Fruit fly (Drosophila melanogaster): ENCODE measurements around the gene yata.

yata gene

DNA sequence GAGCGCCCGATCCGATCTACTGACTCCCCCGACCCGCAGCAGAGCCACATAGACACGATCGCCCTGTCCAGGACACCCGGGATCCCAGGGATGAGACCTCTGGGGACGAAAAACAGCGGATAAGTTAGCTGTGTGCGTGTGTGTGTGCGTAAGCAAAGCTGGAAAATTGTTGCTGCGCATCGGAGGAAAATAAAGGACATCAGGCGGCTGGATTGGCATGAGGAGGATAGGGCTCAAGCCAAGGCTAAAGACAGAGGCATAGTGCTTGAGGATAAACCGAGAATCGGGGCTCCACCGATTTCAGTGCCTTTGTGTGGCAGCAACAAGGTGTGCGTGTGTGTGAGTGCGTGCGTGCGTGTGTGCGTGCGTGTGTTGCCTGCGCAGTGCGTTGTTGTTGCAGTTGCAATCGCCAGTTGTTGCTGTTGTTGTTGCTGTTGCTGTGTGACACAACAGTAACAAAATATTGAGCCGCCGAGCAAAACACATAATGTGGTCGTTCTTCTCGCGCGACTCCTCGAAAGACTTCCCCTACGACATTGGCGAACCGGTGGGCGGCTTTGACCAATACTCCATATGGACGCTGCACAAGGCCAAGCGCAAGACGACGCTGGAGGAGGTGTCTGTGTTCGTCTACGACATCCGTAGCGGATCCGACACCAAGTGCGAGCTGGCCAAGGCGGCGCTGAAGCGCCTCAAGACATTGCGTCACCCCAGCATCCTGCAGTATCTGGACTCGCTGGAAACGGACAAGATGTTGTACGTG, 466 bp downstream of the yata start (continued):
- TF ChIP-seq dmrt99B (tag; optimal IDR thresholded peaks at IDR 0.05) (no peak), CG14860 (GFP tag; IDR thresholded peaks at IDR 0.05; ENCODE audit: partially characterized antibody) (0 out of 3 replicates have a peak, but pooled peaks have one; percentile 5), Asciz (GFP tag; optimal IDR thresholded peaks at IDR 0.05) (no peak), nerfin-2 (GFP tag; IDR thresholded peaks at IDR 0.05; ENCODE audit: partially characterized antibody) (0 out of 2 replicates have a peak, but pooled peaks have one; percentile 34), CG4820 (GFP tag; optimal IDR thresholded peaks at IDR 0.05) (no peak), CG11695 (GFP tag; IDR thresholded peaks at IDR 0.05) (no peak), Trl (optimal IDR thresholded peaks at IDR 0.05) (no peak), Trl (GFP tag; optimal IDR thresholded peaks at IDR 0.05) (no peak), CG10543 (GFP tag; optimal IDR thresholded peaks at IDR 0.05) (no peak), ato (GFP tag; IDR thresholded peaks at IDR 0.05; ENCODE audit: partially characterized antibody) (no peak), Scr (GFP tag; IDR thresholded peaks at IDR 0.05; ENCODE audit: partially characterized antibody) (peak; percentile 50; the same call in 1 of the 2 replicates), CG5953 (GFP tag; IDR thresholded peaks at IDR 0.05) (no peak), unc-4 (GFP tag; IDR thresholded peaks at IDR 0.05; ENCODE audit: partially characterized antibody) (0 out of 2 replicates have a peak, but pooled peaks have one; percentile 23), CG1529 (GFP tag; optimal IDR thresholded peaks at IDR 0.05) (no peak), CG4328 (GFP tag; optimal IDR thresholded peaks at IDR 0.05) (no peak), NC2β (GFP tag; optimal IDR thresholded peaks at IDR 0.05) (no peak), CG1832 (GFP tag; optimal IDR thresholded peaks at IDR 0.05) (no peak), Aef1 (GFP tag; IDR thresholded peaks at IDR 0.05) (peak; percentile 16; the same call in 1 of the 3 replicates), CG11696 (GFP tag; IDR thresholded peaks at IDR 0.05) (no peak), CG11560 (tag; IDR thresholded peaks at IDR 0.05) (no peak), tap (tag; optimal IDR thresholded peaks at IDR 0.05) (no peak), CrebB (tag; optimal IDR thresholded peaks at IDR 0.05) (no peak), Blimp-1 (GFP tag; optimal IDR thresholded peaks at IDR 0.05) (no peak)

DNA sequence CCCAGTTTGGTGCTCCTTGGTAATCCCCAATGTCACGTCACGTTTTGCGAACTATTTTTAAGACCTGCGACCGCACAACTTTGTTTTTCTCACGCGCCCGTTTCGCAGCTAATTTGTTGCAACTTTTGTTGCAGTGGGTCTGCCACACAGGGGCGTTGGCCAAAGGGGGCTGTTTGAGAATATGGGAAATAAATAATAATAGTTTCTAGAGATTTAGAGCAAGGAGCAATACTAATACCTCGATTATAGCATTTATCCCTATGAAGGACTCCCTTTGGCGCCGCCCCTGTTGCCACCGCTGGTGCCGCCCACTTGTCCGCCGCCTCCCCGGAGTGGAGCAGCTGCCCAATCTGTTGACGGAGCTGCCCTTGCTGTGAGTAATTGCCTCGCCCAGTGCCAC, 6.2 kb downstream of the yata start:
- TF ChIP-seq CG9817 (tag; optimal IDR thresholded peaks at IDR 0.05) (peak; percentile 32), pfk (GFP tag; optimal IDR thresholded peaks at IDR 0.05) (no peak), CG14050 (GFP tag; IDR thresholded peaks at IDR 0.05) (peak; percentile 38; the same call in 2 of the 3 replicates), CG6654 (GFP tag; optimal IDR thresholded peaks at IDR 0.05) (no peak), Rfx (GFP tag; IDR thresholded peaks at IDR 0.05) (peak; percentile 48; the same call in 1 of the 2 replicates), Optix (GFP tag; IDR thresholded peaks at IDR 0.05) (peak; percentile 25; the same call in 1 of the 3 replicates), CG7357 (GFP tag; IDR thresholded peaks at IDR 0.05) (0 out of 3 replicates have a peak, but pooled peaks have one; percentile 26), Dip2 (GFP tag; IDR thresholded peaks at IDR 0.05) (no peak), slbo (GFP tag; IDR thresholded peaks at IDR 0.05) (peak; percentile 46), CG6272 (GFP tag; IDR thresholded peaks at IDR 0.05) (peak; percentile 43; the same call in 1 of the 2 replicates), CG9437 (GFP tag; optimal IDR thresholded peaks at IDR 0.05) (no peak), z (GFP tag; IDR thresholded peaks at IDR 0.05) (0 out of 3 replicates have a peak, but pooled peaks have one; percentile 18), CTCF (GFP tag; optimal IDR thresholded peaks at IDR 0.05) (no peak), inv (GFP tag; IDR thresholded peaks at IDR 0.05; ENCODE audit: partially characterized antibody) (no peak), CG18599 (GFP tag; optimal IDR thresholded peaks at IDR 0.05) (no peak), ara (GFP tag; IDR thresholded peaks at IDR 0.05) (peak; percentile 34; the same call in 1 of the 2 replicates), tna (GFP tag; IDR thresholded peaks at IDR 0.05; ENCODE audit: partially characterized antibody) (no peak), CG11456 (GFP tag; IDR thresholded peaks at IDR 0.05) (no peak), E2f1 (GFP tag; IDR thresholded peaks at IDR 0.05) (no peak), Dref (GFP tag; IDR thresholded peaks at IDR 0.05) (no peak), Neu2 (GFP tag; optimal IDR thresholded peaks at IDR 0.05; ENCODE audit: borderline replicate concordance) (no peak), ATbp (GFP tag; optimal IDR thresholded peaks at IDR 0.05) (peak; percentile 46), Meics (GFP tag; optimal IDR thresholded peaks at IDR 0.05) (no peak), dpn (GFP tag; optimal IDR thresholded peaks at IDR 0.05) (peak in 1 of 2 experiments; percentile 21), cad (GFP tag; optimal IDR thresholded peaks at IDR 0.05) (no peak), fd3F (GFP tag; optimal IDR thresholded peaks at IDR 0.05) (no peak), Elba2 (GFP tag; optimal IDR thresholded peaks at IDR 0.05) (no peak)

Measured in whole organism, embryonic.